Fruit fly (Drosophila melanogaster): Measurements from ENCODE around the gene Cpr76Ba.

Gene Cpr76Ba

DNA sequence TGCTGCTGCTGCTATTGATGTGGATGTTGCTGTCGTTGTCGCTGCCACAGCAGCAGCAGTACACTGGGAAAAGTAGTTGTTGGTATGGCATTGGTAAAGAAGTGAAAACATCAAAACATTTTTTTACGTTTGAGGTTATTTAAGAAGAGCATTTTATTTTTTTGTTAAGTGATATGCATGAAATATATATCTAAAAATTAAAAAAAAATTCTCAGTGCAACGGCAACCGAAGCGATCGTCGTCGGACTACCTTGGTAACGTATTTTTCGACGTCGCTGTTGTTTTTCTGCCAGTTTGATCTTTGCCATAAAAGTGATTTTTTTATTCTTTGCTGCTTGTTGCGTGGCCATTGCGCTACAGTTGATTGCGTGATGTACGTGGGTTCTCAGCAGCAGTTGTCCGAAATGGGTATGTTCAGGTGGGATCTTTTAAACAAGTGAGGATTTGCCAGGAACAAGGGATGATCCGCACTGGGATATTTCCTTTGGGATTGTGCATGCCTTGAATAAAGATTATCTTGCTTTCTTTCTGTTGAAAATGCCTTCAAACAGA, 42.6 kb upstream of the Cpr76Ba start (continued):
- TF ChIP-seq Abd-B (GFP tag; optimal IDR thresholded peaks at IDR 0.05) (peak; percentile 95), CG15073 (GFP tag; optimal IDR thresholded peaks at IDR 0.05) (peak; percentile 72), sr (GFP tag; IDR thresholded peaks at IDR 0.05) (peak; percentile 71; the same call in 2 of the 3 replicates), CG8089 (GFP tag; optimal IDR thresholded peaks at IDR 0.05) (peak; percentile 90), bowl (GFP tag; IDR thresholded peaks at IDR 0.05) (peak; percentile 85), Lpt (GFP tag; optimal IDR thresholded peaks at IDR 0.05) (no peak), CG7839 (tag; optimal IDR thresholded peaks at IDR 0.05) (peak; percentile 97), en (GFP tag; optimal IDR thresholded peaks at IDR 0.05) (peak; percentile 79), Sin3A (optimal IDR thresholded peaks at IDR 0.05) (no peak), pzg (GFP tag; optimal IDR thresholded peaks at IDR 0.05) (no peak), CG15696 (tag; optimal IDR thresholded peaks at IDR 0.05) (peak; percentile 99), CG14860 (GFP tag; IDR thresholded peaks at IDR 0.05; ENCODE audit: partially characterized antibody) (no peak), Chrac-16 (GFP tag; optimal IDR thresholded peaks at IDR 0.05) (peak; percentile 96), CG3726 (GFP tag; IDR thresholded peaks at IDR 0.05) (peak; percentile 92), CG9876 (GFP tag; optimal IDR thresholded peaks at IDR 0.05) (peak; percentile 54), CG18011 (GFP tag; optimal IDR thresholded peaks at IDR 0.05) (peak; percentile 68), unc-4 (GFP tag; IDR thresholded peaks at IDR 0.05; ENCODE audit: partially characterized antibody) (no peak), twi (tag; optimal IDR thresholded peaks at IDR 0.05) (peak; percentile 92), az2 (GFP tag; optimal IDR thresholded peaks at IDR 0.05) (peak; percentile 96), CG14441 (GFP tag; IDR thresholded peaks at IDR 0.05) (peak; percentile 92), slbo (GFP tag; IDR thresholded peaks at IDR 0.05) (peak; percentile 94), Max (GFP tag; optimal IDR thresholded peaks at IDR 0.05) (peak; percentile 93), Ssrp (tag; optimal IDR thresholded peaks at IDR 0.05) (peak; percentile 94), HLH3B (GFP tag; IDR thresholded peaks at IDR 0.05) (peak; percentile 93), mirr (GFP tag; optimal IDR thresholded peaks at IDR 0.05) (peak; percentile 85), CG32767 (GFP tag; IDR thresholded peaks at IDR 0.05) (peak; percentile 91), CG17829 (tag; optimal IDR thresholded peaks at IDR 0.05) (peak; percentile 98), fd64A (GFP tag; optimal IDR thresholded peaks at IDR 0.05) (peak; percentile 92), CG11504 (tag; optimal IDR thresholded peaks at IDR 0.05) (peak; percentile 94), CG2712 (tag; optimal IDR thresholded peaks at IDR 0.05) (peak; percentile 97), row (GFP tag; IDR thresholded peaks at IDR 0.05) (peak; percentile 96), lmd (GFP tag; IDR thresholded peaks at IDR 0.05) (peak; percentile 94), otp (GFP tag; IDR thresholded peaks at IDR 0.05) (peak; percentile 95), Hey (tag; optimal IDR thresholded peaks at IDR 0.05) (peak; percentile 75), gcm2 (GFP tag; optimal IDR thresholded peaks at IDR 0.05) (peak; percentile 91), CG6254 (GFP tag; optimal IDR thresholded peaks at IDR 0.05) (peak; percentile 92), ap (GFP tag; IDR thresholded peaks at IDR 0.05) (peak; percentile 91), CG10274 (GFP tag; optimal IDR thresholded peaks at IDR 0.05) (peak; percentile 96), Meics (GFP tag; optimal IDR thresholded peaks at IDR 0.05) (peak; percentile 93), crc (GFP tag; optimal IDR thresholded peaks at IDR 0.05) (peak; percentile 80), nerfin-1 (tag; optimal IDR thresholded peaks at IDR 0.05) (peak; percentile 93), Optix (GFP tag; IDR thresholded peaks at IDR 0.05) (peak; percentile 94), CG15011 (GFP tag; optimal IDR thresholded peaks at IDR 0.05) (peak; percentile 90), CG10209 (GFP tag; optimal IDR thresholded peaks at IDR 0.05) (peak; percentile 95), CG4820 (GFP tag; optimal IDR thresholded peaks at IDR 0.05) (peak; percentile 95), Dll (GFP tag; IDR thresholded peaks at IDR 0.05; ENCODE audit: partially characterized antibody) (no peak), trem (tag; optimal IDR thresholded peaks at IDR 0.05) (peak; percentile 94), Dip3 (GFP tag; optimal IDR thresholded peaks at IDR 0.05) (peak; percentile 86), CG10959 (GFP tag; IDR thresholded peaks at IDR 0.05) (peak; percentile 95), CG6765 (GFP tag; optimal IDR thresholded peaks at IDR 0.05) (peak; percentile 88), stc (GFP tag; IDR thresholded peaks at IDR 0.05) (peak; percentile 90)

Measured in whole organism, embryonic.